Worm (Caenorhabditis elegans): Measurements from ENCODE around the gene coh-3.

DNA sequence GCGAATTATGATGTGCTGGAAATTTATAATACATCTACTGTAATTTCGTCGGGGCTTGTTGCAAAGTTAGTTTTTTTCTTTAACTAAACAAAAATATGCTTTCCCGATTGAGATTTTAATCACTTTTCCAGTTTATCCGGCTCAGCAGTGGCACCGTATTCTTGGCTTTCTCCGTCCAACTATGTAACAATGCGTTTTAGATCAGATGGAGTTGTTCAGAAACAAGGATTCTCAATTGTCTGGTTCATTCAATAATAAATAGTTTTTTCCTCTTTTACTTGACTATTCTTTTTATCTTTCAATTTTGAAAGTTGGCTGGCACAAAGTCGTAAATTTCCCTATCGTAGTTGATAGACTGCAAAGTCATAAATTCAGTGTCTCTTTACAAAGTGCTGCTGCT lies 16.9 kb downstream of the coh-3 start, which contains the start of gene clec-56:
- TF ChIP-seq zfh-2 (GFP tag; conservative IDR thresholded peaks at IDR 0.05) (no peak), pha-4 (tag; optimal IDR thresholded peaks at IDR 0.05) (no peak), bed-1 (GFP tag; IDR thresholded peaks at IDR 0.05) (no peak), tbx-9 (tag; optimal IDR thresholded peaks at IDR 0.05; ENCODE audit: borderline replicate concordance) (no peak), gei-17 (GFP tag; optimal IDR thresholded peaks at IDR 0.05) (no peak), him-1 (tag; optimal IDR thresholded peaks at IDR 0.05) (no peak), nfya-1 (tag; optimal IDR thresholded peaks at IDR 0.05; ENCODE audit: borderline replicate concordance, insufficient read depth) (no peak)
